Worm (Caenorhabditis elegans) whole organism, mixed stage, embryonic: Measurements from ENCODE around the gene E04F6.9.

Experiments
- M03D4.4 ChIP-seq: sonication (generic microtip); optimal IDR thresholded peaks from 2 replicates; lab custom pipeline; 2017; ENCODE audit warnings: mild to moderate bottlenecking, missing genetic modification characterization, missing compliant biosample characterization
- bed-3 ChIP-seq: fragments of 200-800 bp; sonication (Bioruptor generic); optimal IDR thresholded peaks from 3 replicates; lab custom pipeline; 2018; ENCODE audit warnings: mild to moderate bottlenecking, missing genetic modification characterization, moderate library complexity, missing compliant biosample characterization
- blmp-1 ChIP-seq: fragments of 150-350 bp; optimal IDR thresholded peaks from 2 replicates; lab custom pipeline; 2014; ENCODE audit warnings: missing biosample characterization, missing genetic modification characterization
- ceh-39 ChIP-seq: fragments of 150-350 bp; optimal IDR thresholded peaks from 2 replicates; lab custom pipeline; 2014; ENCODE audit warnings: missing biosample characterization, missing genetic modification characterization
- ceh-43 ChIP-seq: fragments of 200-800 bp; sonication (Bioruptor generic); optimal IDR thresholded peaks from 2 replicates; lab custom pipeline; 2018; ENCODE audit warnings: mild to moderate bottlenecking, missing genetic modification characterization, moderate library complexity, missing compliant biosample characterization
- ceh-83 ChIP-seq: fragments of 200-800 bp; sonication (Bioruptor generic); optimal IDR thresholded peaks from 2 replicates; lab custom pipeline; 2018; ENCODE audit warnings: mild to moderate bottlenecking, missing genetic modification characterization, missing compliant biosample characterization
- ces-1 ChIP-seq: fragments of 150-350 bp; optimal IDR thresholded peaks from 2 replicates; lab custom pipeline; 2014; ENCODE audit warnings: missing biosample characterization, missing genetic modification reagents, missing genetic modification characterization
- cnd-1 ChIP-seq: fragments of 200-800 bp; sonication (Bioruptor generic); optimal IDR thresholded peaks from 2 replicates; lab custom pipeline; 2018; ENCODE audit warnings: mild to moderate bottlenecking, missing genetic modification characterization, missing compliant biosample characterization
- drap-1 ChIP-seq: fragments of 200-800 bp; sonication (Bioruptor generic); optimal IDR thresholded peaks from 3 replicates; lab custom pipeline; 2018; ENCODE audit warnings: mild to moderate bottlenecking, missing genetic modification characterization, missing compliant biosample characterization
- elt-1 ChIP-seq: sonication (generic microtip); optimal IDR thresholded peaks from 2 replicates; lab custom pipeline; 2017; ENCODE audit warnings: missing genetic modification characterization, mild to moderate bottlenecking, missing compliant biosample characterization, antibody characterized with exemption, moderate library complexity, borderline replicate concordance; ENCODE audit not compliant: insufficient read depth
- elt-3 ChIP-seq: fragments of 150-350 bp; optimal IDR thresholded peaks from 2 replicates; lab custom pipeline; 2014; ENCODE audit warnings: missing biosample characterization, missing genetic modification characterization
- flh-1 ChIP-seq: fragments of 200-800 bp; sonication (Bioruptor generic); optimal IDR thresholded peaks from 2 replicates; lab custom pipeline; 2018; ENCODE audit warnings: mild to moderate bottlenecking, missing genetic modification characterization, moderate library complexity, missing compliant biosample characterization
- ham-2 ChIP-seq: fragments of 200-800 bp; sonication (Bioruptor generic); optimal IDR thresholded peaks from 2 replicates; lab custom pipeline; 2018; ENCODE audit warnings: mild to moderate bottlenecking, missing genetic modification characterization, missing compliant biosample characterization
- hlh-1 ChIP-seq: fragments of 150-350 bp; optimal IDR thresholded peaks from 2 replicates; lab custom pipeline; 2014; ENCODE audit warnings: missing biosample characterization, missing genetic modification reagents, missing genetic modification characterization
- lin-32 ChIP-seq: fragments of 200-800 bp; sonication (Bioruptor generic); optimal IDR thresholded peaks from 2 replicates; lab custom pipeline; 2018; ENCODE audit warnings: mild to moderate bottlenecking, missing genetic modification characterization, missing compliant biosample characterization
- lsy-2 ChIP-seq: fragments of 150-350 bp; optimal IDR thresholded peaks from 2 replicates; lab custom pipeline; 2014; ENCODE audit warnings: missing biosample characterization, missing genetic modification characterization
- mab-5 ChIP-seq: fragments of 150-350 bp; optimal IDR thresholded peaks from 2 replicates; lab custom pipeline; 2014; ENCODE audit warnings: missing biosample characterization, missing genetic modification characterization
- mep-1 ChIP-seq: fragments of 150-350 bp; optimal IDR thresholded peaks from 2 replicates; lab custom pipeline; 2017; ENCODE audit warnings: missing biosample characterization, missing genetic modification reagents, missing genetic modification characterization, inconsistent platforms
- mls-2 ChIP-seq: sonication (generic microtip); optimal IDR thresholded peaks from 2 replicates; lab custom pipeline; 2016; ENCODE audit warnings: mild to moderate bottlenecking, missing genetic modification characterization, moderate library complexity, missing compliant biosample characterization
- nhr-12 ChIP-seq: fragments of 150-350 bp; optimal IDR thresholded peaks from 2 replicates; lab custom pipeline; 2014; ENCODE audit warnings: missing biosample characterization, missing genetic modification characterization
- nhr-2 ChIP-seq: fragments of 150-350 bp; optimal IDR thresholded peaks from 2 replicates; lab custom pipeline; 2014; ENCODE audit warnings: missing biosample characterization, missing genetic modification characterization
- nhr-28 ChIP-seq: fragments of 150-350 bp; optimal IDR thresholded peaks from 2 replicates; lab custom pipeline; 2014; ENCODE audit warnings: missing biosample characterization, missing genetic modification characterization
- nhr-76 ChIP-seq: sonication (generic microtip); optimal IDR thresholded peaks from 2 replicates; lab custom pipeline; 2017; ENCODE audit warnings: missing biosample characterization, missing genetic modification characterization
- pha-4 ChIP-seq: fragments of 150-350 bp; optimal IDR thresholded peaks from 2 replicates; lab custom pipeline; 2018; ENCODE audit warnings: missing biosample characterization, missing genetic modification reagents, missing genetic modification characterization
- snpc-4 ChIP-seq: fragments of 150-350 bp; optimal IDR thresholded peaks from 2 replicates; lab custom pipeline; 2014; ENCODE audit warnings: missing biosample characterization, missing genetic modification characterization
- sptf-1 ChIP-seq: sonication (generic microtip); optimal IDR thresholded peaks from 2 replicates; lab custom pipeline; 2017; ENCODE audit warnings: mild to moderate bottlenecking, missing genetic modification characterization, moderate library complexity, missing compliant biosample characterization
- tbx-8 ChIP-seq: fragments of 200-800 bp; sonication (Bioruptor generic); optimal IDR thresholded peaks from 2 replicates; lab custom pipeline; 2018; ENCODE audit warnings: mild to moderate bottlenecking, missing genetic modification characterization, moderate library complexity, missing compliant biosample characterization
- unc-120 ChIP-seq: sonication (generic microtip); optimal IDR thresholded peaks from 2 replicates; lab custom pipeline; 2017; ENCODE audit warnings: missing genetic modification characterization, missing compliant biosample characterization; ENCODE audit not compliant: poor library complexity, severe bottlenecking
- unc-39 ChIP-seq: fragments of 150-350 bp; optimal IDR thresholded peaks from 2 replicates; lab custom pipeline; 2014; ENCODE audit warnings: missing biosample characterization, missing genetic modification characterization
- unc-62 ChIP-seq: fragments of 150-350 bp; optimal IDR thresholded peaks from 2 replicates; lab custom pipeline; 2014; ENCODE audit warnings: missing biosample characterization, missing genetic modification reagents, missing genetic modification characterization
- zip-8 ChIP-seq: fragments of 150-350 bp; optimal IDR thresholded peaks from 2 replicates; lab custom pipeline; 2014; ENCODE audit warnings: missing biosample characterization, missing genetic modification characterization
- ztf-11 ChIP-seq: fragments of 150-350 bp; optimal IDR thresholded peaks from 2 replicates; lab custom pipeline; 2014; ENCODE audit warnings: missing biosample characterization, missing genetic modification characterization

Gene E04F6.9

ce11 chrII:7212059-7212458 is at the start of gene E04F6.9:
TSS of gene E04F6.9 (minus strand) at chrII:7212159.
- TF ChIP-seq mab-5 (tag; lab: Kevin White, UChicago) (no peak), snpc-4 (tag; lab: Kevin White, UChicago) (no peak), ceh-39 (tag; lab: Kevin White, UChicago) (no peak), elt-1 (tag; lab: Kevin White, UChicago) (no peak), lsy-2 (no peak), ham-2 (GFP tag; lab: Kevin White, UChicago) (no peak), elt-3 (no peak), sptf-1 (tag; lab: Kevin White, UChicago) (no peak), unc-39 (tag; lab: Kevin White, UChicago) (no peak), nhr-12 (no peak), nhr-2 (tag; lab: Kevin White, UChicago) (no peak), unc-62 (no peak), drap-1 (GFP tag; lab: Kevin White, UChicago) (no peak), ztf-11 (tag; lab: Kevin White, UChicago) (no peak), nhr-76 (tag; lab: Kevin White, UChicago) (no peak), cnd-1 (no peak), unc-120 (tag; lab: Kevin White, UChicago) (no peak)

ce11 chrII:7255614-7256162 is 43.7 kb upstream of the E04F6.9 start, which contains the start of gene F32A5.8:
TSS of gene F32A5.8 (plus strand) at chrII:7256112.
- TF ChIP-seq unc-62: no peak
- TF ChIP-seq nhr-28: no peak
- TF ChIP-seq mab-5 (tag; lab: Kevin White, UChicago): no peak
- no peak for TF ChIP-seq cnd-1
- no peak for TF ChIP-seq ceh-83 (GFP tag; lab: Kevin White, UChicago)
- no peak for TF ChIP-seq flh-1 (GFP tag; lab: Kevin White, UChicago)
- no peak for TF ChIP-seq ceh-39 (tag; lab: Kevin White, UChicago)
- TF ChIP-seq nhr-76 (tag; lab: Kevin White, UChicago): no peak
- no peak for TF ChIP-seq ceh-43 (GFP tag; lab: Kevin White, UChicago)
- TF ChIP-seq zip-8 (tag; lab: Kevin White, UChicago): no peak
- TF ChIP-seq tbx-8 (GFP tag; lab: Kevin White, UChicago): no peak
- no peak for TF ChIP-seq mls-2 (tag; lab: Kevin White, UChicago)
- TF ChIP-seq nhr-12: no peak
- TF ChIP-seq sptf-1 (tag; lab: Kevin White, UChicago): no peak
- no peak for TF ChIP-seq pha-4 (tag; lab: Kevin White, UChicago)
- TF ChIP-seq M03D4.4 (tag; lab: Kevin White, UChicago): no peak
- TF ChIP-seq ces-1 (GFP tag; lab: Kevin White, UChicago): no peak
- no peak for TF ChIP-seq ham-2 (GFP tag; lab: Kevin White, UChicago)
- no peak for TF ChIP-seq bed-3 (GFP tag; lab: Kevin White, UChicago)

ce11 chrII:7253073-7253472 is 41.1 kb upstream of the E04F6.9 start, which contains the start of gene lsm-4:
TSS of gene lsm-4 (minus strand) at chrII:7253163.
- TF ChIP-seq flh-1 (GFP tag; lab: Kevin White, UChicago) (no peak), ceh-83 (GFP tag; lab: Kevin White, UChicago) (no peak), lin-32 (GFP tag; lab: Kevin White, UChicago) (no peak), pha-4 (tag; lab: Kevin White, UChicago) (no peak), unc-39 (tag; lab: Kevin White, UChicago) (no peak), nhr-12 (no peak), sptf-1 (tag; lab: Kevin White, UChicago) (no peak)

- TF ChIP-seq nhr-76 (tag; lab: Kevin White, UChicago) (no peak), mep-1 (no peak), ceh-83 (GFP tag; lab: Kevin White, UChicago) (no peak), unc-120 (tag; lab: Kevin White, UChicago) (no peak), nhr-28 (no peak), M03D4.4 (tag; lab: Kevin White, UChicago) (no peak)
These were observed 40.0 kb upstream of the E04F6.9 start, which contains the start of the genes prx-13 and ada-2 for ce11 chrII:7251978-7252377. TSS of gene prx-13 (minus strand) at chrII:7252015. TSS of gene ada-2 (plus strand) at chrII:7252259.

- TF ChIP-seq ceh-83 (GFP tag; lab: Kevin White, UChicago) (no peak), blmp-1 (no peak), hlh-1 (tag; lab: Kevin White, UChicago) (no peak), mep-1 (no peak), snpc-4 (tag; lab: Kevin White, UChicago) (no peak), pha-4 (tag; lab: Kevin White, UChicago) (no peak), nhr-2 (tag; lab: Kevin White, UChicago) (no peak), flh-1 (GFP tag; lab: Kevin White, UChicago) (no peak)
These were observed 33.6 kb upstream of the E04F6.9 start, which contains the start of gene skpo-3 for ce11 chrII:7245576-7245975. TSS of gene skpo-3 (plus strand) at chrII:7245876.
